Worm (Caenorhabditis elegans) whole organism, young adult: ENCODE results near the gene rpn-9.

Experiments used
- B0019.2 ChIP-seq: fragments of 200-800 bp; sonication (Bioruptor generic); conservative IDR thresholded peaks from 2 replicates; pipeline ENCODE4 v1.3.6; 2022; ENCODE audit warnings: missing genetic modification reagents, missing genetic modification characterization, missing compliant biosample characterization
- B0035.1 ChIP-seq: sonication (generic microtip); optimal IDR thresholded peaks from 2 replicates; lab custom pipeline; 2016; ENCODE audit warnings: missing genetic modification characterization, mild to moderate bottlenecking, missing compliant biosample characterization, missing genotype, missing genetic modification reagents
- B0336.3 ChIP-seq: fragments of 200-800 bp; sonication (Bioruptor generic); IDR thresholded peaks from 2 replicates; pipeline ENCODE4 v1.3.6; 2022; ENCODE audit warnings: missing genetic modification characterization, missing compliant biosample characterization
- F10E7.11 ChIP-seq: sonication (generic microtip); optimal IDR thresholded peaks from 2 replicates; lab custom pipeline; 2017; ENCODE audit warnings: mild to moderate bottlenecking, missing genetic modification characterization, moderate library complexity, missing compliant biosample characterization
- F22D6.2 ChIP-seq: sonication (generic microtip); optimal IDR thresholded peaks from 2 replicates; lab custom pipeline; 2016; ENCODE audit warnings: mild to moderate bottlenecking, missing genetic modification characterization, missing compliant biosample characterization
- F33H1.4 ChIP-seq: fragments of 200-800 bp; sonication (Bioruptor generic); IDR thresholded peaks from 2 replicates; pipeline ENCODE4 v1.3.6; 2022; ENCODE audit warnings: missing genetic modification reagents, missing genetic modification characterization, missing compliant biosample characterization
- F37B4.10 ChIP-seq: fragments of 200-800 bp; sonication (Bioruptor generic); IDR thresholded peaks from 2 replicates; pipeline ENCODE4 v1.3.6; 2022; ENCODE audit warnings: missing genetic modification characterization, missing compliant biosample characterization
- F49E8.2 ChIP-seq: sonication (generic microtip); optimal IDR thresholded peaks from 3 replicates; lab custom pipeline; 2017; ENCODE audit warnings: missing genetic modification characterization, mild to moderate bottlenecking, missing compliant biosample characterization, antibody characterized with exemption, moderate library complexity; ENCODE audit not compliant: insufficient read depth
- F57A8.1 ChIP-seq: fragments of 200-800 bp; sonication (Bioruptor generic); optimal IDR thresholded peaks from 2 replicates; lab custom pipeline; 2018; ENCODE audit warnings: mild to moderate bottlenecking, missing genetic modification characterization, moderate library complexity, missing compliant biosample characterization
- T26A5.8 ChIP-seq: sonication (generic microtip); optimal IDR thresholded peaks from 2 replicates; lab custom pipeline; 2016; ENCODE audit warnings: missing genetic modification characterization, missing compliant biosample characterization
- aptf-2 ChIP-seq: fragments of 200-800 bp; sonication (Bioruptor generic); conservative IDR thresholded peaks from 2 replicates; pipeline ENCODE4 v1.3.6; 2022; ENCODE audit warnings: missing genetic modification reagents, missing genetic modification characterization, missing compliant biosample characterization
- attf-6 ChIP-seq: fragments of 200-800 bp; sonication (Bioruptor generic); IDR thresholded peaks from 2 replicates; pipeline ENCODE4 v1.3.6; 2022; ENCODE audit warnings: missing genetic modification reagents, missing genetic modification characterization, missing compliant biosample characterization
- cebp-1 ChIP-seq, 2 experiments: fragments of 200-800 bp in 1 of 2; sonication (Bioruptor generic) in 1 of 2; sonication (generic microtip) in 1 of 2; IDR thresholded peaks in 1 of 2; optimal IDR thresholded peaks in 1 of 2; 2 replicates each; pipeline versions ENCODE4 v1.3.6 to Lab custom; 2017 to 2022; ENCODE audit warnings: missing compliant biosample characterization in 2 of 2, missing genetic modification characterization in 2 of 2, mild to moderate bottlenecking in 1 of 2, missing genetic modification reagents in 1 of 2, moderate library complexity in 1 of 2
- ceh-100 ChIP-seq: fragments of 200-800 bp; sonication (Bioruptor generic); IDR thresholded peaks from 2 replicates; pipeline ENCODE4 v1.3.6; 2022; ENCODE audit warnings: missing genetic modification reagents, missing genetic modification characterization, missing compliant biosample characterization
- ceh-40 ChIP-seq: fragments of 200-800 bp; sonication (Bioruptor generic); IDR thresholded peaks from 2 replicates; pipeline ENCODE4 v1.3.6; 2022; ENCODE audit warnings: missing genetic modification characterization, missing compliant biosample characterization
- ceh-79 ChIP-seq: sonication (generic microtip); optimal IDR thresholded peaks from 2 replicates; lab custom pipeline; 2017; ENCODE audit warnings: mild to moderate bottlenecking, missing genetic modification characterization, missing compliant biosample characterization
- chd-7 ChIP-seq: sonication (generic microtip); optimal IDR thresholded peaks from 2 replicates; lab custom pipeline; 2016; ENCODE audit warnings: mild to moderate bottlenecking, missing genetic modification characterization, moderate library complexity, missing compliant biosample characterization
- egl-18 ChIP-seq: fragments of 200-800 bp; sonication (Bioruptor generic); IDR thresholded peaks from 2 replicates; pipeline ENCODE4 v1.3.6; 2022; ENCODE audit warnings: missing genetic modification reagents, missing genetic modification characterization, missing compliant biosample characterization
- hmg-1.2 ChIP-seq: fragments of 200-800 bp; sonication (Bioruptor generic); IDR thresholded peaks from 2 replicates; pipeline ENCODE4 v1.3.6; 2022; ENCODE audit warnings: missing genetic modification reagents, missing genetic modification characterization, missing compliant biosample characterization
- hmg-20 ChIP-seq: fragments of 200-800 bp; sonication (Bioruptor generic); IDR thresholded peaks from 2 replicates; pipeline ENCODE4 v1.3.6; 2022; ENCODE audit warnings: missing genetic modification reagents, missing genetic modification characterization, missing compliant biosample characterization
- hrde-1 ChIP-seq: sonication (generic microtip); optimal IDR thresholded peaks from 2 replicates; lab custom pipeline; 2016; ENCODE audit warnings: missing genetic modification characterization, mild to moderate bottlenecking, missing compliant biosample characterization, moderate library complexity, missing genotype, missing genetic modification reagents, borderline replicate concordance
- let-607 ChIP-seq, 2 experiments: fragments of 200-800 bp in 1 of 2; sonication (Bioruptor generic) in 1 of 2; sonication (generic microtip) in 1 of 2; optimal IDR thresholded peaks; 2 replicates each; lab custom pipeline; 2016 to 2018; ENCODE audit warnings: mild to moderate bottlenecking in 2 of 2, missing compliant biosample characterization in 2 of 2, missing genetic modification characterization in 2 of 2, moderate library complexity in 2 of 2, missing genotype in 1 of 2
- lin-35 ChIP-seq, 3 experiments: fragments of 150-350 bp in 2 of 3; sonication (generic microtip) in 1 of 3; optimal IDR thresholded peaks; 2 replicates each; lab custom pipeline; 2014 to 2018; ENCODE audit warnings: missing biosample characterization in 3 of 3, missing genetic modification characterization in 3 of 3, missing genetic modification reagents in 3 of 3
- madf-10 ChIP-seq: sonication (generic microtip); optimal IDR thresholded peaks from 2 replicates; lab custom pipeline; 2016; ENCODE audit warnings: mild to moderate bottlenecking, missing genetic modification characterization, missing compliant biosample characterization
- mes-4 ChIP-seq: sonication (generic microtip); optimal IDR thresholded peaks from 2 replicates; lab custom pipeline; 2016; ENCODE audit warnings: missing genotype, missing genetic modification characterization, missing compliant biosample characterization
- mxl-1 ChIP-seq: sonication (generic microtip); optimal IDR thresholded peaks from 2 replicates; lab custom pipeline; 2016; ENCODE audit warnings: missing genetic modification characterization, missing compliant biosample characterization
- nfya-1 ChIP-seq: sonication (generic microtip); optimal IDR thresholded peaks from 2 replicates; lab custom pipeline; 2017; ENCODE audit warnings: antibody characterized with exemption, missing compliant biosample characterization, missing genetic modification characterization, borderline replicate concordance; ENCODE audit not compliant: insufficient read depth
- nfyb-1 ChIP-seq: fragments of 200-800 bp; sonication (Bioruptor generic); IDR thresholded peaks from 2 replicates; pipeline ENCODE4 v1.3.6; 2022; ENCODE audit warnings: missing genetic modification reagents, missing genetic modification characterization, missing compliant biosample characterization
- nhr-90 ChIP-seq: sonication (generic microtip); optimal IDR thresholded peaks from 2 replicates; lab custom pipeline; 2016; ENCODE audit warnings: missing genotype, mild to moderate bottlenecking, missing genetic modification characterization, missing compliant biosample characterization
- pha-4 ChIP-seq: fragments of 150-350 bp; sonication (generic microtip); optimal IDR thresholded peaks from 2 replicates; lab custom pipeline; 2014; ENCODE audit warnings: missing biosample characterization, missing genetic modification reagents, missing genetic modification characterization
- snpc-4 ChIP-seq, 5 experiments: fragments of 150-350 bp in 1 of 5; sonication (generic microtip) in 4 of 5; optimal IDR thresholded peaks; 2 replicates each; lab custom pipeline; 2014 to 2018; ENCODE audit warnings: missing genetic modification characterization in 5 of 5, missing biosample characterization in 3 of 5, antibody characterized with exemption in 2 of 5, mild to moderate bottlenecking in 2 of 5, missing compliant biosample characterization in 2 of 5, missing genotype in 2 of 5, moderate library complexity in 2 of 5, missing genetic modification reagents in 1 of 5
- tbx-9 ChIP-seq: sonication (generic microtip); optimal IDR thresholded peaks from 2 replicates; lab custom pipeline; 2016; ENCODE audit warnings: borderline replicate concordance, missing genetic modification characterization, inconsistent platforms, missing compliant biosample characterization
- zfh-2 ChIP-seq: fragments of 200-800 bp; sonication (Bioruptor generic); conservative IDR thresholded peaks from 2 replicates; pipeline ENCODE4 v1.3.6; 2022; ENCODE audit warnings: missing genetic modification reagents, missing genetic modification characterization, missing compliant biosample characterization
- ztf-18 ChIP-seq: sonication (generic microtip); optimal IDR thresholded peaks from 2 replicates; lab custom pipeline; 2016; ENCODE audit warnings: missing genotype, mild to moderate bottlenecking, missing genetic modification characterization, missing compliant biosample characterization
- ztf-22 ChIP-seq: fragments of 200-800 bp; sonication (Bioruptor generic); optimal IDR thresholded peaks from 2 replicates; lab custom pipeline; 2018; ENCODE audit warnings: mild to moderate bottlenecking, missing genetic modification characterization, moderate library complexity, missing compliant biosample characterization
- ztf-26 ChIP-seq: sonication (generic microtip); optimal IDR thresholded peaks from 2 replicates; lab custom pipeline; 2017; ENCODE audit warnings: missing genetic modification characterization, missing compliant biosample characterization
- ztf-3 ChIP-seq: fragments of 200-800 bp; sonication (Bioruptor generic); optimal IDR thresholded peaks from 2 replicates; lab custom pipeline; 2018; ENCODE audit warnings: mild to moderate bottlenecking, missing genetic modification characterization, missing compliant biosample characterization

Gene rpn-9

ce11 chrII:11279971-11280370 lies 41.3 kb upstream of the rpn-9 start:
- 0 out of 2 replicates have a peak, but pooled peaks have one; percentile 17 for TF ChIP-seq zfh-2
- TF ChIP-seq mes-4 (tag; lab: Kevin White, UChicago) = no peak
- TF ChIP-seq nfyb-1 (GFP tag; lab: Robert Waterston, UW) = peak; percentile 72
- no peak for TF ChIP-seq attf-6 (GFP tag; lab: Robert Waterston, UW)
- TF ChIP-seq F49E8.2 (tag; lab: Kevin White, UChicago) = no peak
- TF ChIP-seq ztf-26 = no peak
- no peak for TF ChIP-seq T26A5.8
- TF ChIP-seq, all 124 proteins: peak for 2

DNA sequence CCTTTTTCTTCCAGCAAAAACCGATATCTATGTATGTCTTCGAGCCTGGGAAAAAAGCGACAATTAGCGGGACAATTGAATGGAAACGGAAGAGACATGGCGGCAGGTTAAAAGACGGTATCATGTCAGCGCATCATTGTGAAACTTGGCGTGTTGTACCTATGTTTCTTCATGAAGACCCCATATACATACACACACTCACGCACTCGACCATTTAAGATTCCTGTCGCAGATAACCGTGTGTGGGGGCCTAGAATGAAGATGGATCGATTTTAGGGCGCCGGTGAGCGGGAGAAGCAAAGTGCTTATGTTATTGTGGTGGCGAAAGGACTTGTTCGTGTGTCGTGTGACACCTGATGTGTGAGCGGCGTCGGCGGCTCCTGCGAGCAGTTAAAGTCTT lies 38.2 kb upstream of the rpn-9 start:
- TF ChIP-seq ceh-40 (GFP tag; lab: Robert Waterston, UW) (no peak), B0035.1 (no peak), ztf-3 (GFP tag; lab: Kevin White, UChicago) (no peak), hrde-1 (tag; lab: Kevin White, UChicago) (no peak), cebp-1 (GFP tag; IDR thresholded peaks at IDR 0.05; lab: Robert Waterston, UW) (no peak), cebp-1 (tag; optimal IDR thresholded peaks at IDR 0.05; lab: Kevin White, UChicago) (no peak), ceh-100 (GFP tag; lab: Robert Waterston, UW) (no peak), snpc-4 (GFP tag; optimal IDR thresholded peaks at IDR 0.05; lab: Kevin White, UChicago) (no peak), snpc-4 (tag; optimal IDR thresholded peaks at IDR 0.05; lab: Kevin White, UChicago) (no peak), ceh-79 (tag; lab: Kevin White, UChicago) (no peak)
- TF ChIP-seq, all 124 proteins: peak for 0

- TF ChIP-seq aptf-2 (GFP tag; lab: Robert Waterston, UW) = no peak
- no peak for TF ChIP-seq B0019.2
- TF ChIP-seq F49E8.2 (tag; lab: Kevin White, UChicago) = no peak
- TF ChIP-seq madf-10 (tag; lab: Kevin White, UChicago) = no peak
- no peak for TF ChIP-seq B0336.3
- TF ChIP-seq ztf-3 (GFP tag; lab: Kevin White, UChicago) = no peak
- TF ChIP-seq ztf-26 = no peak
- TF ChIP-seq F22D6.2 (tag; lab: Kevin White, UChicago) = no peak
- TF ChIP-seq hrde-1 (tag; lab: Kevin White, UChicago) = no peak
- TF ChIP-seq pha-4 (tag; lab: Kevin White, UChicago) = no peak
- TF ChIP-seq hmg-1.2 (GFP tag; lab: Robert Waterston, UW) = no peak
- TF ChIP-seq F37B4.10 (GFP tag; lab: Robert Waterston, UW) = no peak
- TF ChIP-seq let-607 (tag; optimal IDR thresholded peaks at IDR 0.05; lab: Kevin White, UChicago) = no peak
- TF ChIP-seq tbx-9 (tag; lab: Kevin White, UChicago) = no peak
- TF ChIP-seq F10E7.11 = no peak
- TF ChIP-seq F57A8.1 (GFP tag; lab: Kevin White, UChicago) = no peak
- TF ChIP-seq mxl-1 (tag; lab: Kevin White, UChicago) = no peak
- no peak for TF ChIP-seq ztf-18 (tag; lab: Kevin White, UChicago)
- TF ChIP-seq egl-18 (GFP tag; lab: Robert Waterston, UW) = no peak
Measured at ce11 chrII:11275484-11275883, 36.8 kb upstream of the rpn-9 start.

ce11 chrII:11274876-11275275 lies 36.2 kb upstream of the rpn-9 start:
- TF ChIP-seq nhr-90 (tag; lab: Kevin White, UChicago) = no peak
- no peak for TF ChIP-seq ztf-22
- TF ChIP-seq F33H1.4 (GFP tag; lab: Robert Waterston, UW) = no peak
- no peak for TF ChIP-seq nfya-1 (tag; lab: Kevin White, UChicago)
- TF ChIP-seq lin-35 (GFP tag; optimal IDR thresholded peaks at IDR 0.05; lab: Kevin White, UChicago) = no peak
- TF ChIP-seq nfyb-1 (GFP tag; lab: Robert Waterston, UW) = no peak
- TF ChIP-seq hmg-20 (GFP tag; lab: Robert Waterston, UW) = no peak
- no peak for TF ChIP-seq chd-7 (tag; lab: Kevin White, UChicago)
- TF ChIP-seq, all 124 proteins: peak for 0
